Worm (Caenorhabditis elegans) whole organism, young adult: Measurements from ENCODE around the gene srx-8.

Source experiments
- F10E7.11 ChIP-seq: sonication (generic microtip); optimal IDR thresholded peaks from 2 replicates; lab custom pipeline; 2017; ENCODE audit warnings: mild to moderate bottlenecking, missing genetic modification characterization, moderate library complexity, missing compliant biosample characterization
- F49E8.2 ChIP-seq: sonication (generic microtip); optimal IDR thresholded peaks from 3 replicates; lab custom pipeline; 2017; ENCODE audit warnings: missing genetic modification characterization, mild to moderate bottlenecking, missing compliant biosample characterization, antibody characterized with exemption, moderate library complexity; ENCODE audit not compliant: insufficient read depth
- Y56A3A.18 ChIP-seq: fragments of 200-800 bp; sonication (Bioruptor generic); IDR thresholded peaks from 2 replicates; pipeline ENCODE4 v1.3.6; 2022; ENCODE audit warnings: missing genetic modification reagents, missing genetic modification characterization, missing compliant biosample characterization
- Y67H2A.10 ChIP-seq: fragments of 200-800 bp; sonication (Bioruptor generic); conservative IDR thresholded peaks from 2 replicates; pipeline ENCODE4 v1.3.6; 2022; ENCODE audit warnings: missing genetic modification reagents, missing genetic modification characterization, missing compliant biosample characterization
- egrh-3 ChIP-seq: fragments of 200-800 bp; sonication (Bioruptor generic); IDR thresholded peaks from 2 replicates; pipeline ENCODE4 v1.3.6; 2022; ENCODE audit warnings: missing genetic modification reagents, missing genetic modification characterization, missing compliant biosample characterization
- hlh-12 ChIP-seq: sonication (generic microtip); optimal IDR thresholded peaks from 2 replicates; lab custom pipeline; 2016; ENCODE audit warnings: missing genetic modification characterization, missing compliant biosample characterization
- nfya-1 ChIP-seq: sonication (generic microtip); optimal IDR thresholded peaks from 2 replicates; lab custom pipeline; 2017; ENCODE audit warnings: antibody characterized with exemption, missing compliant biosample characterization, missing genetic modification characterization, borderline replicate concordance; ENCODE audit not compliant: insufficient read depth
- unc-62 ChIP-seq: fragments of 150-350 bp; optimal IDR thresholded peaks from 2 replicates; lab custom pipeline; 2014; ENCODE audit warnings: missing biosample characterization, missing genetic modification reagents, missing genetic modification characterization

DNA sequence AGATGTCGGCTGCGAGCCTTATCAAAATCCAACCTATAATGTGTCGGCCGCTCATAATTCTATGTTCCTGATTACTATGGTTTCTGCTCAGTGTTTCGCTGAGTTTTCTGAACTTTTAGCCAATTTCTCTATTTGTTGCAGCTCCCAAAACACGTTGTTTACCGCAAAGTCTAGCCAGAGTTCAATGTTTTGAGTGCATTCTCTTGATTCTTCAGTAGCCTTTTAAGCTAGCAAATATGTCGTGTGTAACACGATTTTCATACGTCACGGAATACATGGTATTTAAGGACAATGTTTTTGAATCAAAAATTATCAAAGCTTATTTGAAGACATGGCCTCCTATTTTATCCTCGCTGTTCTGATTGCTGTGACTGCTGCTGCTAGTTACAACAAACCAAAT is 50.8 kb downstream of the srx-8 start, which contains the start of gene srlf-19:
- no peak for TF ChIP-seq nfya-1 (tag; lab: Kevin White, UChicago)
- no peak for TF ChIP-seq Y56A3A.18
- TF ChIP-seq egrh-3 (GFP tag; lab: Robert Waterston, UW): no peak
- no peak for TF ChIP-seq hlh-12 (tag; lab: Kevin White, UChicago)
- TF ChIP-seq Y67H2A.10 (GFP tag; lab: Robert Waterston, UW): no peak
- no peak for TF ChIP-seq F10E7.11 (tag; lab: Kevin White, UChicago)
- no peak for TF ChIP-seq F49E8.2 (tag; lab: Kevin White, UChicago)
- TF ChIP-seq unc-62 (GFP tag; lab: Kevin White, UChicago): no peak
